Worm (Caenorhabditis elegans): Measurements from ENCODE around the gene ubc-23.

Gene ubc-23

ce11 chrX:8866563-8866962 is 22.5 kb downstream of the ubc-23 start, which contains the start of gene ins-9:
ins-9 (minus strand) TSS chrX:8866663.
- no peak for TF ChIP-seq madf-10 (tag; optimal IDR thresholded peaks at IDR 0.05)
- TF ChIP-seq egl-44 (GFP tag; IDR thresholded peaks at IDR 0.05) = no peak
- TF ChIP-seq nhr-27 (tag; optimal IDR thresholded peaks at IDR 0.05) = no peak
- TF ChIP-seq Y79H2A.3 (GFP tag; conservative IDR thresholded peaks at IDR 0.05) = no peak
- no peak for TF ChIP-seq snpc-4 (GFP tag; optimal IDR thresholded peaks at IDR 0.05)
- no peak for TF ChIP-seq snpc-4 (tag; optimal IDR thresholded peaks at IDR 0.05)
- TF ChIP-seq ceh-79 (tag; optimal IDR thresholded peaks at IDR 0.05) = no peak
- TF ChIP-seq aptf-3 (GFP tag; IDR thresholded peaks at IDR 0.05) = no peak
- TF ChIP-seq F57A8.1 (GFP tag; optimal IDR thresholded peaks at IDR 0.05) = no peak
- TF ChIP-seq gei-17 (GFP tag; optimal IDR thresholded peaks at IDR 0.05) = no peak
- TF ChIP-seq ztf-28 (GFP tag; IDR thresholded peaks at IDR 0.05) = no peak
- no peak for TF ChIP-seq him-1 (tag; optimal IDR thresholded peaks at IDR 0.05)
- no peak for TF ChIP-seq mel-28 (tag; optimal IDR thresholded peaks at IDR 0.05; ENCODE audit: borderline replicate concordance)
- no peak for TF ChIP-seq attf-5 (GFP tag; optimal IDR thresholded peaks at IDR 0.05)
- TF ChIP-seq dpff-1 (tag; optimal IDR thresholded peaks at IDR 0.05) = no peak

- TF ChIP-seq C06A6.2 (GFP tag; conservative IDR thresholded peaks at IDR 0.05) (no peak), ztf-6 (GFP tag; IDR thresholded peaks at IDR 0.05) (no peak), F57C9.4 (tag; optimal IDR thresholded peaks at IDR 0.05) (no peak), nhr-179 (tag; optimal IDR thresholded peaks at IDR 0.05) (no peak), F52B5.7 (tag; optimal IDR thresholded peaks at IDR 0.05) (no peak), ceh-91 (GFP tag; IDR thresholded peaks at IDR 0.05) (no peak), hsf-1 (GFP tag; IDR thresholded peaks at IDR 0.05) (no peak), zfh-2 (GFP tag; conservative IDR thresholded peaks at IDR 0.05) (no peak), Y53F4B.3 (GFP tag; IDR thresholded peaks at IDR 0.05) (no peak), pbrm-1 (GFP tag; IDR thresholded peaks at IDR 0.05) (no peak), tbp1 (GFP tag; optimal IDR thresholded peaks at IDR 0.05) (no peak), tlf-1 (GFP tag; optimal IDR thresholded peaks at IDR 0.05) (no peak)
Measured at ce11 chrX:8869112-8869675, 25.1 kb downstream of the ubc-23 start, which contains the start of the genes ubc-22 and ubc-21. ubc-22 (minus strand) TSS chrX:8869162. ubc-21 (plus strand) TSS chrX:8869625.

ce11 chrX:8874748-8875147 is 30.7 kb downstream of the ubc-23 start, which contains the start of gene C06E2.1:
C06E2.1 (minus strand) TSS chrX:8874848.
- TF ChIP-seq madf-6 (GFP tag; IDR thresholded peaks at IDR 0.05) = no peak
- TF ChIP-seq F57C9.4 (tag; optimal IDR thresholded peaks at IDR 0.05) = no peak
- TF ChIP-seq him-1 (tag; optimal IDR thresholded peaks at IDR 0.05) = no peak
- no peak for TF ChIP-seq Y95B8A.8 (GFP tag; IDR thresholded peaks at IDR 0.05)
- TF ChIP-seq pbrm-1 (GFP tag; IDR thresholded peaks at IDR 0.05) = no peak
- no peak for TF ChIP-seq mes-4 (tag; optimal IDR thresholded peaks at IDR 0.05)
- TF ChIP-seq gei-17 (GFP tag; optimal IDR thresholded peaks at IDR 0.05) = no peak
- TF ChIP-seq rcor-1 (GFP tag; IDR thresholded peaks at IDR 0.05) = no peak
- TF ChIP-seq attf-5 (GFP tag; optimal IDR thresholded peaks at IDR 0.05) = no peak
- TF ChIP-seq repo-1 (tag; optimal IDR thresholded peaks at IDR 0.05) = no peak
- TF ChIP-seq nfya-1 (tag; optimal IDR thresholded peaks at IDR 0.05; ENCODE audit: borderline replicate concordance, insufficient read depth) = no peak
- TF ChIP-seq bed-2 (GFP tag; IDR thresholded peaks at IDR 0.05) = no peak
- TF ChIP-seq snpc-1.1 (tag; optimal IDR thresholded peaks at IDR 0.05; ENCODE audit: insufficient read depth) = no peak
- no peak for TF ChIP-seq lir-1 (GFP tag; conservative IDR thresholded peaks at IDR 0.05)
- no peak for TF ChIP-seq dpl-1 (GFP tag; optimal IDR thresholded peaks at IDR 0.05)
- no peak for TF ChIP-seq ceh-40 (GFP tag; IDR thresholded peaks at IDR 0.05)
- no peak for TF ChIP-seq zim-3 (tag; optimal IDR thresholded peaks at IDR 0.05)
- no peak for TF ChIP-seq ama-1 (optimal IDR thresholded peaks at IDR 0.05)
- no peak for TF ChIP-seq ama-1 (GFP tag; optimal IDR thresholded peaks at IDR 0.05)

All from whole organism, young adult.